Worm (Caenorhabditis elegans) whole organism, L1 larva: ENCODE measurements around the gene nhr-137.

ENCODE experiments used
- lin-39 ChIP-seq: fragments of 150-350 bp; optimal IDR thresholded peaks from 2 replicates; lab custom pipeline; 2014; ENCODE audit warnings: missing biosample characterization, missing genetic modification reagents, missing genetic modification characterization
- ztf-4 ChIP-seq: fragments of 150-350 bp; optimal IDR thresholded peaks from 2 replicates; lab custom pipeline; 2014; ENCODE audit warnings: missing biosample characterization, missing genetic modification characterization

- TF ChIP-seq ztf-4 (tag; lab: Kevin White, UChicago): no peak
- no peak for TF ChIP-seq lin-39 (tag; lab: Kevin White, UChicago)
Measured at ce11 chrX:6638985-6639573, 29.7 kb downstream of the nhr-137 start.
